Worm (Caenorhabditis elegans): ENCODE data around the gene srh-279.

DNA sequence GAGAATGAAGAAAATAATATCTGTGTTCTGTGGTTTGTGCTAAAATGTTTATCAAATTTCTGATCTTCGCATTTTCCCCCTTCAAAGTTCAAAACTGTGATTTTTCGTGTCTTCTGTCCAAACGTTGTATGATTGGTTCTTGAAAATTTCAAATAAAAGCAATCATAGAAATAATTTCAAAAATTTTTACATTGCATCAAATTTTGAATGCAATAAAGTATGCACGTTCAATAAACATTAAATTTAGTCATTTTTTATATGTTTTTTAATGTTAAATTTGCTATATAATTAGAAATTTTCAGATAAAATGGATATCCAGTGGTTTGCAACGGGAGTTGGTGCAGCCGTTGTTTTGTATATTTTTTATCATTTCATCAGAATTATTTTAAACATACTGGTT is 31.8 kb downstream of the srh-279 start, which contains the start of gene stdh-2:
- TF ChIP-seq ces-1 (GFP tag; optimal IDR thresholded peaks at IDR 0.05) (no peak), tbx-2 (tag; optimal IDR thresholded peaks at IDR 0.05) (no peak), mab-9 (GFP tag; IDR thresholded peaks at IDR 0.05) (no peak), nhr-28 (tag; optimal IDR thresholded peaks at IDR 0.05) (no peak), ztf-11 (tag; optimal IDR thresholded peaks at IDR 0.05) (no peak)
